Worm (Caenorhabditis elegans) whole organism, L3 larva: ENCODE measurements around the gene hrg-9.

Experiments used
- ZK546.5 ChIP-seq: sonication (generic microtip); optimal IDR thresholded peaks from 2 replicates; lab custom pipeline; 2017; ENCODE audit warnings: missing biosample characterization, missing genetic modification characterization
- aly-2 ChIP-seq: fragments of 150-350 bp; optimal IDR thresholded peaks from 2 replicates; lab custom pipeline; 2014; ENCODE audit warnings: missing biosample characterization, missing genetic modification characterization
- ama-1 ChIP-seq: fragments of 150-350 bp; optimal IDR thresholded peaks from 2 replicates; lab custom pipeline; 2018
- ceh-16 ChIP-seq: sonication (generic microtip); optimal IDR thresholded peaks from 2 replicates; lab custom pipeline; 2017; ENCODE audit warnings: missing biosample characterization, missing genetic modification characterization
- ceh-82 ChIP-seq: fragments of 150-350 bp; optimal IDR thresholded peaks from 2 replicates; lab custom pipeline; 2014; ENCODE audit warnings: missing biosample characterization, missing genetic modification characterization
- ceh-9 ChIP-seq: sonication (generic microtip); optimal IDR thresholded peaks from 2 replicates; lab custom pipeline; 2018; ENCODE audit warnings: missing biosample characterization, missing genetic modification characterization
- daf-12 ChIP-seq: fragments of 150-350 bp; optimal IDR thresholded peaks from 2 replicates; lab custom pipeline; 2014; ENCODE audit warnings: missing biosample characterization, missing genetic modification reagents, missing genetic modification characterization
- egl-5 ChIP-seq: fragments of 150-350 bp; optimal IDR thresholded peaks from 2 replicates; lab custom pipeline; 2017; ENCODE audit warnings: missing biosample characterization, missing genetic modification reagents, missing genetic modification characterization, inconsistent platforms
- elt-2 ChIP-seq: sonication (generic microtip); optimal IDR thresholded peaks from 2 replicates; lab custom pipeline; 2016; ENCODE audit warnings: missing genetic modification reagents, mild to moderate bottlenecking, missing genetic modification characterization, missing compliant biosample characterization
- eor-1 ChIP-seq, 2 experiments: fragments of 150-350 bp; optimal IDR thresholded peaks; 2 replicates each; lab custom pipeline; 2014 to 2018; ENCODE audit warnings: missing biosample characterization in 2 of 2, missing genetic modification characterization in 2 of 2
- fkh-2 ChIP-seq: fragments of 150-350 bp; optimal IDR thresholded peaks from 2 replicates; lab custom pipeline; 2014; ENCODE audit warnings: missing biosample characterization, missing genetic modification reagents, missing genetic modification characterization
- hmg-11 ChIP-seq: sonication (generic microtip); optimal IDR thresholded peaks from 2 replicates; lab custom pipeline; 2016; ENCODE audit warnings: missing genetic modification characterization, missing compliant biosample characterization
- lin-15B ChIP-seq: fragments of 150-350 bp; optimal IDR thresholded peaks from 2 replicates; lab custom pipeline; 2014; ENCODE audit warnings: missing biosample characterization, missing genetic modification characterization
- lin-39 ChIP-seq: fragments of 150-350 bp; optimal IDR thresholded peaks from 2 replicates; lab custom pipeline; 2018; ENCODE audit warnings: missing biosample characterization, missing genetic modification reagents, missing genetic modification characterization
- lsy-12 ChIP-seq: sonication (generic microtip); optimal IDR thresholded peaks from 2 replicates; lab custom pipeline; 2016; ENCODE audit warnings: mild to moderate bottlenecking, missing genetic modification characterization, missing compliant biosample characterization
- mdl-1 ChIP-seq: fragments of 150-350 bp; optimal IDR thresholded peaks from 2 replicates; lab custom pipeline; 2014; ENCODE audit warnings: missing biosample characterization, missing genetic modification characterization
- mml-1 ChIP-seq: fragments of 150-350 bp; sonication (generic microtip); optimal IDR thresholded peaks from 3 replicates; lab custom pipeline; 2014; ENCODE audit warnings: missing biosample characterization, missing genetic modification characterization
- nfya-1 ChIP-seq: sonication (generic microtip); optimal IDR thresholded peaks from 2 replicates; lab custom pipeline; 2017; ENCODE audit warnings: missing genetic modification characterization, mild to moderate bottlenecking, missing compliant biosample characterization, antibody characterized with exemption, moderate library complexity; ENCODE audit not compliant: insufficient read depth
- nhr-11 ChIP-seq: fragments of 150-350 bp; optimal IDR thresholded peaks from 2 replicates; lab custom pipeline; 2014; ENCODE audit warnings: missing biosample characterization, missing genetic modification characterization
- nhr-237 ChIP-seq: fragments of 150-350 bp; optimal IDR thresholded peaks from 2 replicates; lab custom pipeline; 2014; ENCODE audit warnings: missing biosample characterization, missing genetic modification characterization
- nhr-25 ChIP-seq: sonication (generic microtip); optimal IDR thresholded peaks from 2 replicates; lab custom pipeline; 2017; ENCODE audit warnings: missing biosample characterization, missing genetic modification characterization
- nhr-43 ChIP-seq: sonication (generic microtip); optimal IDR thresholded peaks from 2 replicates; lab custom pipeline; 2016; ENCODE audit warnings: mild to moderate bottlenecking, missing genetic modification characterization, missing compliant biosample characterization; ENCODE audit not compliant: poor library complexity, severe bottlenecking
- nhr-77 ChIP-seq: fragments of 150-350 bp; optimal IDR thresholded peaks from 2 replicates; lab custom pipeline; 2014; ENCODE audit warnings: missing biosample characterization, missing genetic modification characterization
- pha-4 ChIP-seq: fragments of 150-350 bp; optimal IDR thresholded peaks from 2 replicates; lab custom pipeline; 2014; ENCODE audit warnings: missing biosample characterization, missing genetic modification reagents, missing genetic modification characterization
- pqm-1 ChIP-seq: fragments of 150-350 bp; optimal IDR thresholded peaks from 2 replicates; lab custom pipeline; 2017; ENCODE audit warnings: missing biosample characterization, missing genetic modification characterization, inconsistent platforms
- skn-1 ChIP-seq: fragments of 150-350 bp; optimal IDR thresholded peaks from 2 replicates; lab custom pipeline; 2014; ENCODE audit warnings: missing biosample characterization, missing genetic modification characterization
- snpc-4 ChIP-seq: fragments of 150-350 bp; optimal IDR thresholded peaks from 2 replicates; lab custom pipeline; 2014; ENCODE audit warnings: missing biosample characterization, missing genetic modification characterization
- tbx-2 ChIP-seq: sonication (generic microtip); optimal IDR thresholded peaks from 2 replicates; lab custom pipeline; 2016; ENCODE audit warnings: mild to moderate bottlenecking, missing genetic modification characterization, missing compliant biosample characterization
- unc-39 ChIP-seq: sonication (generic microtip); optimal IDR thresholded peaks from 4 replicates; lab custom pipeline; 2017; ENCODE audit warnings: missing biosample characterization, missing genetic modification characterization
- unc-62 ChIP-seq: fragments of 150-350 bp; sonication (generic microtip); optimal IDR thresholded peaks from 4 replicates; lab custom pipeline; 2014; ENCODE audit warnings: missing biosample characterization, missing genetic modification reagents, missing genetic modification characterization
- zag-1 ChIP-seq: fragments of 150-350 bp; optimal IDR thresholded peaks from 2 replicates; lab custom pipeline; 2014; ENCODE audit warnings: missing biosample characterization, missing genetic modification characterization
- ztf-4 ChIP-seq: fragments of 150-350 bp; optimal IDR thresholded peaks from 2 replicates; lab custom pipeline; 2014; ENCODE audit warnings: missing biosample characterization, missing genetic modification characterization

hrg-9 gene

ce11 chrV:12987061-12987460 is 23.9 kb upstream of the hrg-9 start, which contains the start of gene shw-3:
Gene shw-3, minus strand, starts transcription at chrV:12987161.
- no peak for TF ChIP-seq ama-1 (lab: Kevin White, UChicago)
- no peak for TF ChIP-seq daf-12 (tag; lab: Kevin White, UChicago)
- no peak for TF ChIP-seq ztf-4 (tag; lab: Kevin White, UChicago)
- TF ChIP-seq skn-1 (tag; lab: Kevin White, UChicago): no peak
- no peak for TF ChIP-seq nhr-43 (tag; lab: Kevin White, UChicago)
- TF ChIP-seq ZK546.5 (tag; lab: Kevin White, UChicago): no peak
- TF ChIP-seq egl-5: no peak
- TF ChIP-seq ceh-16 (tag; lab: Kevin White, UChicago): no peak
- no peak for TF ChIP-seq mml-1 (tag; lab: Kevin White, UChicago)
- no peak for TF ChIP-seq nhr-77 (tag; lab: Kevin White, UChicago)
- TF ChIP-seq snpc-4 (tag; lab: Kevin White, UChicago): no peak

ce11 chrV:12974047-12974446 is 10.9 kb upstream of the hrg-9 start:
- TF ChIP-seq lin-39 (tag; lab: Kevin White, UChicago) (no peak), unc-62 (GFP tag; lab: Kevin White, UChicago) (no peak), pha-4 (tag; lab: Kevin White, UChicago) (no peak), eor-1 (tag; optimal IDR thresholded peaks at IDR 0.05; lab: Kevin White, UChicago) (no peak), fkh-2 (no peak), ama-1 (lab: Kevin White, UChicago) (no peak), tbx-2 (tag; lab: Kevin White, UChicago) (no peak), unc-39 (tag; lab: Kevin White, UChicago) (no peak), zag-1 (tag; lab: Kevin White, UChicago) (no peak), lin-15B (tag; lab: Kevin White, UChicago) (no peak), aly-2 (tag; lab: Kevin White, UChicago) (no peak), ceh-82 (tag; lab: Kevin White, UChicago) (no peak), nhr-11 (tag; lab: Kevin White, UChicago) (no peak), nhr-43 (tag; lab: Kevin White, UChicago) (no peak), daf-12 (tag; lab: Kevin White, UChicago) (no peak), elt-2 (tag; lab: Kevin White, UChicago) (no peak), nhr-237 (no peak), ceh-9 (no peak)

ce11 chrV:12970575-12971160 is 7.5 kb upstream of the hrg-9 start, which contains the start of gene pnn-1:
Gene pnn-1, plus strand, starts transcription at chrV:12971110.
- TF ChIP-seq lin-15B (tag; lab: Kevin White, UChicago) (peak; percentile 35), nfya-1 (tag; lab: Kevin White, UChicago) (peak; percentile 45), mdl-1 (tag; lab: Kevin White, UChicago) (no peak), hmg-11 (tag; lab: Kevin White, UChicago) (peak; percentile 48), pha-4 (tag; lab: Kevin White, UChicago) (peak; percentile 59)

ce11 chrV:12968555-12968954 is 5.4 kb upstream of the hrg-9 start, which contains the start of gene lin-46:
Gene lin-46, plus strand, starts transcription at chrV:12968855.
- TF ChIP-seq nhr-25 (tag; lab: Kevin White, UChicago): peak; percentile 67
- TF ChIP-seq eor-1 (tag; optimal IDR thresholded peaks at IDR 0.05; lab: Kevin White, UChicago): no peak

- TF ChIP-seq pha-4 (tag; lab: Kevin White, UChicago): peak; percentile 40
- peak; percentile 75 for TF ChIP-seq lin-15B (tag; lab: Kevin White, UChicago)
- TF ChIP-seq snpc-4 (tag; lab: Kevin White, UChicago): peak; percentile 24
- TF ChIP-seq nfya-1 (tag; lab: Kevin White, UChicago): peak; percentile 66
- TF ChIP-seq nhr-43 (tag; lab: Kevin White, UChicago): peak; percentile 19
- peak; percentile 68 for TF ChIP-seq hmg-11 (tag; lab: Kevin White, UChicago)
- TF ChIP-seq nhr-25 (tag; lab: Kevin White, UChicago): peak; percentile 23
- peak; percentile 58 for TF ChIP-seq lsy-12 (tag; lab: Kevin White, UChicago)
- peak; percentile 65 for TF ChIP-seq elt-2 (tag; lab: Kevin White, UChicago)
- TF ChIP-seq tbx-2 (tag; lab: Kevin White, UChicago): peak; percentile 5
- peak; percentile 2 for TF ChIP-seq pqm-1 (tag; lab: Kevin White, UChicago)
Observed at ce11 chrV:12967925-12968327, 4.8 kb upstream of the hrg-9 start, which contains the start of gene R186.8. Gene R186.8, minus strand, starts transcription at chrV:12967982.
